Worm (Caenorhabditis elegans): ENCODE data around the gene ari-2.
A peak's percentile ranks its signal among the peaks of the same experiment; 100 is the strongest.

ari-2 gene

DNA sequence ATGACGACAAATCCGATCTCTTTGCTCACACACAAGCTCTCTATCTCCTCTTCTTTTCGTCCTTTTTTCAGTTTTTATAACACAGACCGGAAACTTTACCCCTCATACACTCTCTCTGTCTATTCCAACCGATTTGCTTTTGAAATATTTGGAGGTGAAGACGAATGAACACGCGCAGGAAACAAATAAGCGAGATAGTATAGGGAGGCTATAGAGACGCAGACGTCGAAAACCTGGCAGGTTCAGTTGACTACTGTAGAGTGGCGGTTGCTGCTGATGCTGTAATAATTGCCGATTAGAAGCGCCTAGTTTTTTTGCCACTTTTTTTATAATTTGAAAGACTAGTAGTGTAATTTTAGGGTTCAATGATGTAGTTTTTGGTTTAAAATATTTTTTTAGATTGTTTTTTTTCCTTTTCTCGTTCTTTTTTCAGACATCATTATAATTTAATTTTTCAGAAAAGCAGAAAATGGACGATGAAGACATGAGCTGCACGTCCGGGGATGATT, at the start of gene ari-2:
ari-2 (plus strand) TSS at position 459 of the 509 bp plus-strand sequence.
- peak; percentile 75 for TF ChIP-seq hmg-1.1 (GFP tag; IDR thresholded peaks at IDR 0.05)
- TF ChIP-seq duxl-1 (tag; optimal IDR thresholded peaks at IDR 0.05; ENCODE audit: poor library complexity), result no peak
- no peak for TF ChIP-seq Y48G9A.11 (GFP tag; IDR thresholded peaks at IDR 0.05)
- TF ChIP-seq lin-38 (GFP tag; IDR thresholded peaks at IDR 0.05), result peak; percentile 39; the same call in 1 of the 2 replicates
- no peak for TF ChIP-seq mep-1 (tag; optimal IDR thresholded peaks at IDR 0.05)
- TF ChIP-seq F10B5.3 (tag; optimal IDR thresholded peaks at IDR 0.05), result no peak
- TF ChIP-seq lsy-2 (tag; optimal IDR thresholded peaks at IDR 0.05), result peak in 1 of 2 experiments; percentile 39
- TF ChIP-seq tag-97 (GFP tag; IDR thresholded peaks at IDR 0.05), result no peak
- TF ChIP-seq zfp-3 (GFP tag; conservative IDR thresholded peaks at IDR 0.05), result no peak
- peak; percentile 7 for TF ChIP-seq hlh-11 (tag; optimal IDR thresholded peaks at IDR 0.05)
- TF ChIP-seq nhr-111 (GFP tag; optimal IDR thresholded peaks at IDR 0.05), result no peak
- TF ChIP-seq ztf-7 (tag; optimal IDR thresholded peaks at IDR 0.05), result no peak
- no peak for TF ChIP-seq zag-1 (tag; optimal IDR thresholded peaks at IDR 0.05)
- TF ChIP-seq nhr-25 (tag; optimal IDR thresholded peaks at IDR 0.05; ENCODE audit: borderline replicate concordance, insufficient read depth), result no peak
- no peak for TF ChIP-seq F26F4.8 (GFP tag; conservative IDR thresholded peaks at IDR 0.05)
- no peak for TF ChIP-seq aly-2 (tag; optimal IDR thresholded peaks at IDR 0.05)
- no peak for TF ChIP-seq arid-1 (GFP tag; conservative IDR thresholded peaks at IDR 0.05)
- no peak for TF ChIP-seq rbr-2 (tag; optimal IDR thresholded peaks at IDR 0.05)
- TF ChIP-seq hlh-30 (tag; optimal IDR thresholded peaks at IDR 0.05; ENCODE audit: insufficient read depth), result peak; percentile 5
- no peak for TF ChIP-seq nhr-28 (tag; optimal IDR thresholded peaks at IDR 0.05)
- TF ChIP-seq Y5F2A.4 (GFP tag; optimal IDR thresholded peaks at IDR 0.05), result no peak
- TF ChIP-seq unc-62 (GFP tag; optimal IDR thresholded peaks at IDR 0.05 in 1 of 2), result no peak
- no peak for TF ChIP-seq unc-62 (tag; optimal IDR thresholded peaks at IDR 0.05)

DNA sequence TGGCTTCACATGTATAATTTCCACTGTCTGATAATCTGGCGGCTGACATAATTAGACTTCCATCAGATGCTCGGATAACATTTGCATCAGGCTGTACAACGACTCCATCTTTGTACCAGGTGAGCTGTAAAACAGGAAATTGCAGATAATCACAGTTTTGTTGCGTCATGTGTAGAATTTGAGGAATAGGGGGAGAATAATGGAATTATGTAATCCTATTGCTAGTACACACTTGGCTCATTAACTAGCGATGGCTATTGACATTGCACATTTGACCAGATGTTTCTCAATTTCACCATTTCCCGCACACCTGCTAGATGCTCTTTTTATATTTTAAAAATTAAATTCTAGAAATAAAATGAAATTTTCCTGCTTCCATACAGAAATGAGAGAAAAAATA, 49.5 kb upstream of the ari-2 start:
- TF ChIP-seq ctbp-1 (GFP tag; IDR thresholded peaks at IDR 0.05), result no peak
- no peak for TF ChIP-seq ZK337.2 (GFP tag; IDR thresholded peaks at IDR 0.05)
- no peak for TF ChIP-seq gei-8 (GFP tag; optimal IDR thresholded peaks at IDR 0.05)
- no peak for TF ChIP-seq lin-1 (GFP tag; IDR thresholded peaks at IDR 0.05)
- TF ChIP-seq spr-1 (tag; optimal IDR thresholded peaks at IDR 0.05), result no peak
- no peak for TF ChIP-seq mdl-1 (tag; optimal IDR thresholded peaks at IDR 0.05)
- TF ChIP-seq nhr-42 (GFP tag; IDR thresholded peaks at IDR 0.05), result no peak
- no peak for TF ChIP-seq nhr-237 (tag; optimal IDR thresholded peaks at IDR 0.05)
- TF ChIP-seq T26A8.4 (GFP tag; IDR thresholded peaks at IDR 0.05), result no peak
- TF ChIP-seq daf-19 (GFP tag; conservative IDR thresholded peaks at IDR 0.05), result no peak
- no peak for TF ChIP-seq F44E2.7 (GFP tag; IDR thresholded peaks at IDR 0.05)
- TF ChIP-seq ceh-32 (tag; optimal IDR thresholded peaks at IDR 0.05; ENCODE audit: poor library complexity), result no peak
- TF ChIP-seq nhr-76 (tag; optimal IDR thresholded peaks at IDR 0.05), result no peak
- TF ChIP-seq F49E8.2 (tag; optimal IDR thresholded peaks at IDR 0.05; ENCODE audit: borderline replicate concordance), result no peak

DNA sequence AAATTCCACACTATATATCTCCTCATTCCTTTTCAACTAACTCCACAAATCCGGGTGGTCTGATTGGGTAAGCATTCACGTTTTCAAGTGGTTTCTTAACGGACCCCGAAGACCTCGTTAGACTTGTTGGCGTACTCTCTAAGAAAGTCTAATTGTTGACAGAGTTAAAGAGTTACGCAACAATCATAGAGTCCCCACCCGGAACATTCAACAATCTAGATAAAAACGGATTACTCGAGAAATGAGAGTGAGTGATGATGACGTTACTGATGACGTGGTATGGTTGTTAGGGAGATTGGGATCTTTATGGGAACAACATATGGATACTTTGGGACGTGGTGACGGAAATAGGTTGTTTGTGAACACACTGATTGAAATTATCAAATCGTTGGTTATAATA, 48.3 kb upstream of the ari-2 start:
- no peak for TF ChIP-seq attf-4 (tag; optimal IDR thresholded peaks at IDR 0.05)
- TF ChIP-seq unc-62 (GFP tag; optimal IDR thresholded peaks at IDR 0.05 in 1 of 2), result peak in 1 of 2 experiments; percentile 98
- TF ChIP-seq unc-62 (tag; optimal IDR thresholded peaks at IDR 0.05), result no peak

All from whole organism, L4 larva.